Worm (Caenorhabditis elegans): ENCODE results near the gene clec-88.
A peak's percentile ranks its signal among the peaks of the same experiment; 100 is the strongest.

clec-88 gene

DNA sequence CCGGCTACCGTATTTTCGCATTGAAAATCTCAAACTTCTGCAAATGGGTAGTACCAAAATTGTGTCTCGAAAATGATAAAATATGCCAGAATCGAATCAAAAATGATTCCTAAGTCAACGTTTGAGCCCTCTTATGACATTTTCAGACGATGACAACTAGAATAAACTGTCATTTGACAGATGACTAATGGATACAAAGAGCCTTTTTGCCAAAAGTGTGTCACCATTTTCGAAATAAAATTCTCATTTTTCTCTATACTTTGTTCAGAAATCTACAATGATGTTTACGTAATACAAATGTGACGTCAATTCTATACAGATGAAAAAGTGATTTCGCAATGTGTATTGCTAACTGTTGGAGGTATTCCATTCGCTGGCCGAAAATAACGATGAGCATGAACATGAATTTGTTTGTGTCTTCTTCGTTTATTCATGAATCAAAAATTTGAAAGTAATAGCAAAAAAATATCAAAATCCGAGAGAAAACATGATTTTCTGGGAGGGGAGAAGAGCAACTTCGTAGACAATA is 18.9 kb upstream of the clec-88 start (continued):
- TF ChIP-seq daf-19 (GFP tag; conservative IDR thresholded peaks at IDR 0.05), result peak; percentile 77
- peak; percentile 30 for TF ChIP-seq F10B5.3 (tag; optimal IDR thresholded peaks at IDR 0.05)
- no peak for TF ChIP-seq ceh-62 (tag; optimal IDR thresholded peaks at IDR 0.05)
- TF ChIP-seq mep-1 (tag; optimal IDR thresholded peaks at IDR 0.05), result peak; percentile 92
- no peak for TF ChIP-seq zip-11 (GFP tag; IDR thresholded peaks at IDR 0.05)
- TF ChIP-seq lin-15B (tag; optimal IDR thresholded peaks at IDR 0.05), result no peak
- TF ChIP-seq ceh-82 (tag; optimal IDR thresholded peaks at IDR 0.05), result no peak
- peak; percentile 20 for TF ChIP-seq F37D6.2 (tag; optimal IDR thresholded peaks at IDR 0.05)
- peak; percentile 77; the same call in 1 of the 2 replicates for TF ChIP-seq lin-1 (GFP tag; IDR thresholded peaks at IDR 0.05)
- TF ChIP-seq Y48G9A.11 (GFP tag; IDR thresholded peaks at IDR 0.05), result no peak; the same call in 1 of the 2 replicates
- TF ChIP-seq hif-1 (tag; optimal IDR thresholded peaks at IDR 0.05), result peak in 1 of 2 experiments; percentile 56
- TF ChIP-seq gei-8 (GFP tag; optimal IDR thresholded peaks at IDR 0.05), result peak; percentile 58
- TF ChIP-seq lin-13 (GFP tag; optimal IDR thresholded peaks at IDR 0.05), result peak; percentile 76
- TF ChIP-seq fos-1 (tag; optimal IDR thresholded peaks at IDR 0.05), result no peak
- no peak for TF ChIP-seq egl-27 (tag; optimal IDR thresholded peaks at IDR 0.05)
- peak; percentile 74 for TF ChIP-seq nhr-11 (tag; optimal IDR thresholded peaks at IDR 0.05)
- no peak for TF ChIP-seq daf-12 (tag; optimal IDR thresholded peaks at IDR 0.05)
- TF ChIP-seq duxl-1 (tag; optimal IDR thresholded peaks at IDR 0.05; ENCODE audit: poor library complexity), result no peak
- TF ChIP-seq lin-39 (tag; optimal IDR thresholded peaks at IDR 0.05), result no peak
- TF ChIP-seq unc-130 (GFP tag; optimal IDR thresholded peaks at IDR 0.05), result no peak
- peak; percentile 17 for TF ChIP-seq nhr-25 (tag; optimal IDR thresholded peaks at IDR 0.05; ENCODE audit: borderline replicate concordance, insufficient read depth)
- TF ChIP-seq egl-43 (GFP tag; IDR thresholded peaks at IDR 0.05), result peak; percentile 29; the same call in 1 of the 2 replicates
- TF ChIP-seq lir-3 (tag; optimal IDR thresholded peaks at IDR 0.05), result no peak
- peak; percentile 93 for TF ChIP-seq ama-1 (optimal IDR thresholded peaks at IDR 0.05)
- TF ChIP-seq nhr-6 (tag; optimal IDR thresholded peaks at IDR 0.05), result peak; percentile 82
- TF ChIP-seq ZK546.5 (tag; optimal IDR thresholded peaks at IDR 0.05), result no peak
- TF ChIP-seq daf-16 (GFP tag; optimal IDR thresholded peaks at IDR 0.05), result peak; percentile 16 to 76
- peak; percentile 89 for TF ChIP-seq daf-16 (tag; optimal IDR thresholded peaks at IDR 0.05)
- no peak for TF ChIP-seq attf-4 (tag; optimal IDR thresholded peaks at IDR 0.05)
- TF ChIP-seq jun-1 (tag; optimal IDR thresholded peaks at IDR 0.05), result no peak
- peak; percentile 80 for TF ChIP-seq tra-1 (GFP tag; IDR thresholded peaks at IDR 0.05)
- no peak for TF ChIP-seq fkh-10 (GFP tag; optimal IDR thresholded peaks at IDR 0.05)
- TF ChIP-seq nhr-102 (tag; optimal IDR thresholded peaks at IDR 0.05), result peak; percentile 76

DNA sequence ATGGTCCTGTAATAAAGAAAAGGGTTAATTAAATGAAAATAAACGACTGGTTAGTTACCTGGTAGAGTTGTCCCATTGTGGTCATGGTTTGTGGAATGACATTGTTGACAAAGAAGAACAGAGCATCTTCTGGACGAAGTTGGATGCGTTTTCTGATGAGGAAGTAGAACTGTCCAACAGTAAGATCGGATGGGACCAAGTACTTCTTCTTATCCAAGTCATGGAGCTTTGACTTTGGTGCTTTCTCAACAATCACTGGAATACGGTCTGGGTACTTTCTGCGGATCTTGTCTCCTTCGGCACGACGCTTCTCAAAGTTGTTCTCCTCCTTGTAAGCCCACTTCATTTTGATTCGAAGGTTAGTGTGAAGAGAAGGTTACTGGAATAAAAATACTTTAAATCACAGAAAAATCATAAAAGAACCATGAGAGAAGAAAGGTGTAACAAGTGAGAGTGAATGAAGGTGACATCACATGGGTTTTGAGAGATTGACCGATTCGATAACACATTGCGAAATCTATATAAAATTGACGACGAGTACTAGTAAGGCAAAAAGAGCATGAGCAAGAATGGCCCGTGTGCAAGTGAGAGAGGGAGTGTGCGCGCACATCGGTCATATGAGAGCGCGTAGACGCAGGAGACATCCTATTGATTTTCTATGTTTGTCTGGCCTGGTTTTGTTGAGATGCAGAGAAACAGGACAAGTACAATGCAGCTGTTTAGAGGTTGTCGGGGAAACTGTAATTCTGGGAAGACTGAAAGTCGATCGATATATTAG is 18.0 kb upstream of the clec-88 start, which contains the start of gene lgg-1:
lgg-1 (minus strand) TSS at position 379 of the 778 bp plus-strand sequence.
- TF ChIP-seq nhr-76 (tag; optimal IDR thresholded peaks at IDR 0.05), result no peak
- peak; percentile 1 for TF ChIP-seq mxl-3 (GFP tag; optimal IDR thresholded peaks at IDR 0.05)
- no peak for TF ChIP-seq F26F4.8 (GFP tag; conservative IDR thresholded peaks at IDR 0.05)
- peak; percentile 34 for TF ChIP-seq gei-8 (GFP tag; optimal IDR thresholded peaks at IDR 0.05)
- TF ChIP-seq nhr-42 (GFP tag; IDR thresholded peaks at IDR 0.05), result no peak
- no peak for TF ChIP-seq daf-16 (GFP tag; optimal IDR thresholded peaks at IDR 0.05)
- peak; percentile 44 for TF ChIP-seq daf-16 (tag; optimal IDR thresholded peaks at IDR 0.05)
- TF ChIP-seq unc-130 (GFP tag; optimal IDR thresholded peaks at IDR 0.05), result no peak
- peak; percentile 45 for TF ChIP-seq dve-1 (tag; optimal IDR thresholded peaks at IDR 0.05; ENCODE audit: insufficient read depth)
- TF ChIP-seq mdt-29 (GFP tag; IDR thresholded peaks at IDR 0.05), result 0 out of 2 replicates have a peak, but pooled peaks have one; percentile 7
- TF ChIP-seq nhr-11 (tag; optimal IDR thresholded peaks at IDR 0.05), result peak; percentile 55
- TF ChIP-seq hlh-30 (tag; optimal IDR thresholded peaks at IDR 0.05; ENCODE audit: insufficient read depth), result peak; percentile 84
- peak in 1 of 2 experiments; percentile 54 for TF ChIP-seq ZK546.5 (tag; optimal IDR thresholded peaks at IDR 0.05)
- TF ChIP-seq ztf-11 (tag; optimal IDR thresholded peaks at IDR 0.05), result no peak
- peak in 1 of 2 experiments; percentile 20 for TF ChIP-seq hif-1 (tag; optimal IDR thresholded peaks at IDR 0.05)
- 0 out of 4 replicates have a peak, but pooled peaks of 1 of the 2 experiments have one; percentile 3 for TF ChIP-seq madf-5 (GFP tag; IDR thresholded peaks at IDR 0.05)
- TF ChIP-seq lir-3 (tag; optimal IDR thresholded peaks at IDR 0.05), result no peak
- no peak for TF ChIP-seq ZK337.2 (GFP tag; IDR thresholded peaks at IDR 0.05)
- TF ChIP-seq zfp-3 (GFP tag; conservative IDR thresholded peaks at IDR 0.05), result peak; percentile 89
- TF ChIP-seq F10B5.3 (tag; optimal IDR thresholded peaks at IDR 0.05), result no peak
- TF ChIP-seq ces-1 (GFP tag; optimal IDR thresholded peaks at IDR 0.05), result no peak
- TF ChIP-seq nhr-28 (tag; optimal IDR thresholded peaks at IDR 0.05), result peak; percentile 31
- TF ChIP-seq nhr-77 (tag; optimal IDR thresholded peaks at IDR 0.05), result peak; percentile 33
- no peak for TF ChIP-seq fos-1 (tag; optimal IDR thresholded peaks at IDR 0.05)
- TF ChIP-seq mdl-1 (tag; optimal IDR thresholded peaks at IDR 0.05), result peak; percentile 50 to 61
- no peak for TF ChIP-seq daf-12 (tag; optimal IDR thresholded peaks at IDR 0.05)
